Fruit fly (Drosophila melanogaster) whole organism, wandering third instar larva: ENCODE data around the gene CG3942.

Experiments used
- Abd-B ChIP-seq: fragments of >200 bp; optimal IDR thresholded peaks from 2 replicates; lab custom pipeline; 2017; ENCODE audit warnings: missing biosample characterization, missing genetic modification characterization
- CG32264 ChIP-seq: fragments of 200-800 bp; sonication (Bioruptor generic); optimal IDR thresholded peaks from 2 replicates; lab custom pipeline; 2016; ENCODE audit warnings: missing biosample characterization, missing genetic modification characterization
- CG9705 ChIP-seq: fragments of 200-800 bp; sonication (Bioruptor generic); optimal IDR thresholded peaks from 2 replicates; lab custom pipeline; 2018; ENCODE audit warnings: missing biosample characterization, mild to moderate bottlenecking, missing genetic modification characterization
- CrebA ChIP-seq: fragments of 200-800 bp; sonication (Bioruptor generic); optimal IDR thresholded peaks from 2 replicates; lab custom pipeline; 2016; ENCODE audit warnings: missing biosample characterization, mild to moderate bottlenecking, missing genetic modification characterization, borderline replicate concordance
- Dfd ChIP-seq: fragments of >200 bp; optimal IDR thresholded peaks from 2 replicates; lab custom pipeline; 2017; ENCODE audit warnings: missing biosample characterization, missing genetic modification characterization
- Dif ChIP-seq: fragments of 200-275, 200-300 bp; sonication (Bioruptor generic); optimal IDR thresholded peaks from 2 replicates; lab custom pipeline; 2018; ENCODE audit warnings: missing biosample characterization, missing genetic modification characterization; ENCODE audit not compliant: partially characterized antibody
- GATAd ChIP-seq: sonication (Bioruptor generic); optimal IDR thresholded peaks from 2 replicates; lab custom pipeline; 2016; ENCODE audit warnings: missing biosample characterization, missing genetic modification characterization
- HLH106 ChIP-seq: fragments of 200-800 bp; optimal IDR thresholded peaks from 3 replicates; lab custom pipeline; 2019; ENCODE audit warnings: missing biosample characterization, mild to moderate bottlenecking, missing genetic modification characterization, moderate library complexity
- Hnf4 ChIP-seq: fragments of 200-800 bp; sonication (Bioruptor generic); optimal IDR thresholded peaks from 2 replicates; lab custom pipeline; 2016; ENCODE audit warnings: missing biosample characterization, mild to moderate bottlenecking, missing genetic modification characterization
- Hr78 ChIP-seq: fragments of >200 bp; optimal IDR thresholded peaks from 2 replicates; lab custom pipeline; 2017; ENCODE audit warnings: missing biosample characterization, missing genetic modification characterization
- Hr83 ChIP-seq: fragments of 200-300 bp; sonication (Bioruptor generic); optimal IDR thresholded peaks from 2 replicates; lab custom pipeline; 2016; ENCODE audit warnings: missing biosample characterization, mild to moderate bottlenecking, missing genetic modification characterization, moderate library complexity; ENCODE audit not compliant: poor library complexity, severe bottlenecking
- Jra ChIP-seq: sonication (Bioruptor generic); optimal IDR thresholded peaks from 2 replicates; lab custom pipeline; 2016; ENCODE audit warnings: missing biosample characterization, missing genetic modification characterization
- Mio ChIP-seq: sonication (Bioruptor generic); optimal IDR thresholded peaks from 2 replicates; lab custom pipeline; 2016; ENCODE audit warnings: missing biosample characterization, missing genetic modification characterization
- N ChIP-seq: fragments of >200 bp; optimal IDR thresholded peaks from 2 replicates; lab custom pipeline; 2018; ENCODE audit warnings: missing biosample characterization, missing external identifiers, missing genetic modification characterization
- OdsH ChIP-seq: fragments of 200-800 bp; sonication (Bioruptor generic); optimal IDR thresholded peaks from 2 replicates; lab custom pipeline; 2016; ENCODE audit warnings: missing biosample characterization, mild to moderate bottlenecking, missing genetic modification characterization
- Rel ChIP-seq, 2 experiments: fragments of 200-800 bp; sonication (Bioruptor generic) in 1 of 2; optimal IDR thresholded peaks; 2 replicates in 1 of 2; 3 replicates in 1 of 2; lab custom pipeline; 2016 to 2019; ENCODE audit warnings: mild to moderate bottlenecking in 2 of 2, missing biosample characterization in 2 of 2, missing genetic modification characterization in 2 of 2, moderate library complexity in 1 of 2
- Sp1 ChIP-seq: fragments of 200-800 bp; sonication (Bioruptor generic); optimal IDR thresholded peaks from 3 replicates; lab custom pipeline; 2019; ENCODE audit warnings: missing biosample characterization, mild to moderate bottlenecking, missing genetic modification characterization, moderate library complexity
- Vsx2 ChIP-seq: fragments of 200-300, 225-300 bp; sonication (Bioruptor generic); optimal IDR thresholded peaks from 2 replicates; lab custom pipeline; 2018; ENCODE audit warnings: missing biosample characterization, missing genetic modification characterization; ENCODE audit not compliant: partially characterized antibody
- br ChIP-seq: fragments of 200-800 bp; sonication (Bioruptor generic); optimal IDR thresholded peaks from 2 replicates; lab custom pipeline; 2016; ENCODE audit warnings: missing biosample characterization, missing genetic modification characterization
- dl ChIP-seq, 2 experiments: fragments of 175-275, 200-275 bp in 1 of 2; fragments of 200-275 bp in 1 of 2; sonication (Bioruptor generic); optimal IDR thresholded peaks; lab custom pipeline; 2018; ENCODE audit warnings: mild to moderate bottlenecking in 2 of 2, missing biosample characterization in 2 of 2, missing genetic modification characterization in 2 of 2, moderate library complexity in 2 of 2; ENCODE audit not compliant: partially characterized antibody in 2 of 2, insufficient read depth in 1 of 2
- dmrt93B ChIP-seq: fragments of 200-800 bp; sonication (Bioruptor generic); optimal IDR thresholded peaks from 2 replicates; lab custom pipeline; 2018; ENCODE audit warnings: missing biosample characterization, mild to moderate bottlenecking, missing genetic modification characterization
- dsf ChIP-seq: sonication (Bioruptor generic); optimal IDR thresholded peaks from 2 replicates; lab custom pipeline; 2016; ENCODE audit warnings: missing biosample characterization, missing genetic modification characterization, borderline replicate concordance
- ey ChIP-seq: fragments of 200-800 bp; sonication (Bioruptor generic); optimal IDR thresholded peaks from 2 replicates; lab custom pipeline; 2016; ENCODE audit warnings: missing biosample characterization, missing genetic modification characterization
- foxo ChIP-seq, 2 experiments: fragments of 200-800 bp; sonication (Bioruptor generic); optimal IDR thresholded peaks; 2 replicates in 1 of 2; 3 replicates in 1 of 2; lab custom pipeline; 2016 to 2017; ENCODE audit warnings: missing biosample characterization in 2 of 2, missing genetic modification characterization in 2 of 2
- h ChIP-seq: fragments of 200-800 bp; sonication (Bioruptor generic); optimal IDR thresholded peaks from 3 replicates; lab custom pipeline; 2016; ENCODE audit warnings: missing biosample characterization, mild to moderate bottlenecking, missing genetic modification characterization
- jim ChIP-seq: fragments of 175-275, 200-325 bp; sonication (Bioruptor generic); optimal IDR thresholded peaks from 2 replicates; lab custom pipeline; 2016; ENCODE audit warnings: missing biosample characterization, mild to moderate bottlenecking, missing genetic modification characterization
- rgr ChIP-seq: fragments of 200-800 bp; sonication (Bioruptor generic); optimal IDR thresholded peaks from 3 replicates; lab custom pipeline; 2016; ENCODE audit warnings: missing biosample characterization, mild to moderate bottlenecking, missing genetic modification characterization
- sage ChIP-seq: fragments of 200-800 bp; sonication (Bioruptor generic); optimal IDR thresholded peaks from 2 replicates; lab custom pipeline; 2016; ENCODE audit warnings: missing biosample characterization, mild to moderate bottlenecking, missing genetic modification characterization
- sv ChIP-seq: fragments of 200-800 bp; sonication (Bioruptor generic); optimal IDR thresholded peaks from 3 replicates; lab custom pipeline; 2016; ENCODE audit warnings: missing biosample characterization, missing genetic modification characterization
- tai ChIP-seq: sonication (Bioruptor generic); optimal IDR thresholded peaks from 2 replicates; lab custom pipeline; 2016; ENCODE audit warnings: missing biosample characterization, missing genetic modification characterization
- woc ChIP-seq: sonication (Bioruptor generic); optimal IDR thresholded peaks from 2 replicates; lab custom pipeline; 2016; ENCODE audit warnings: missing biosample characterization, mild to moderate bottlenecking, missing genetic modification characterization

CG3942 gene

DNA sequence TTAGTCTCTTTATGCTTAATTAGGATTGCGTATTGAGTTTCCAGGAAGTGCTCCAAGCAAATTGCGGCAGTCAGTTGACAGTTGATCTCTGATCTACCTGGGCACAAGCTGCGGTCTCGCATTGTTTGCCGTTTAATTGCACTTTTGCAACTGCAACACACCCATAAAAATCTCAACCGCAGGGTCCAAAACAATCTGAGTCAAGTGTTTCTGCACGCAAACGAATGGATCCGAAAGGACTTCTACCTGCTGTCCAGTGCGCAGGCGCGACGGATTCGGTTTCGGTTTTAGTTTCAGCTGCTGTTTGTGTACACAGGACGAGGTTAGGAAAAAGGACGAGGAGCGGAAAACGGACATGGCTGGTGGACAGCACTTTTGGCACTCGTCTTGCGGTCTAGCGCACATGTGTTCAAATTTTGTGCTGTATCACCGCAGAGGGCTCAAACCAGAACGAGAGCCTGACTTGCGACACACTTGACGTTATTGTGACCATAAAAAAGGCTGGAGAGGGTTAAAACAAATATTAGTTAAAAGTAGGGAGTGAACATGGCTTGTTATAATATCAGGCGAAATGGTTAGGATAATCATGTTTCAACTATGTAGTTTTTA is 1.4 kb upstream of the CG3942 start:
- TF ChIP-seq br (GFP tag; lab: Kevin White, UChicago): no peak
- no peak for TF ChIP-seq N (GFP tag; lab: Kevin White, UChicago)
- TF ChIP-seq woc (GFP tag; lab: Kevin White, UChicago): no peak
- TF ChIP-seq CG32264: no peak
- no peak for TF ChIP-seq jim (GFP tag; lab: Kevin White, UChicago)
- TF ChIP-seq sv (GFP tag; lab: Kevin White, UChicago): no peak
- no peak for TF ChIP-seq Vsx2 (GFP tag; lab: Kevin White, UChicago)
- TF ChIP-seq OdsH: no peak
- TF ChIP-seq foxo (GFP tag; optimal IDR thresholded peaks at IDR 0.05; lab: Kevin White, UChicago): no peak
- no peak for TF ChIP-seq CrebA (GFP tag; lab: Kevin White, UChicago)
- TF ChIP-seq HLH106 (tag; lab: Kevin White, UChicago): no peak
- no peak for TF ChIP-seq Hr83 (GFP tag; lab: Kevin White, UChicago)
- no peak for TF ChIP-seq tai (GFP tag; lab: Kevin White, UChicago)
- TF ChIP-seq Dfd (GFP tag; lab: Kevin White, UChicago): no peak
- no peak for TF ChIP-seq Jra (GFP tag; lab: Kevin White, UChicago)
- TF ChIP-seq rgr (GFP tag; lab: Kevin White, UChicago): no peak
- TF ChIP-seq Abd-B: no peak

DNA sequence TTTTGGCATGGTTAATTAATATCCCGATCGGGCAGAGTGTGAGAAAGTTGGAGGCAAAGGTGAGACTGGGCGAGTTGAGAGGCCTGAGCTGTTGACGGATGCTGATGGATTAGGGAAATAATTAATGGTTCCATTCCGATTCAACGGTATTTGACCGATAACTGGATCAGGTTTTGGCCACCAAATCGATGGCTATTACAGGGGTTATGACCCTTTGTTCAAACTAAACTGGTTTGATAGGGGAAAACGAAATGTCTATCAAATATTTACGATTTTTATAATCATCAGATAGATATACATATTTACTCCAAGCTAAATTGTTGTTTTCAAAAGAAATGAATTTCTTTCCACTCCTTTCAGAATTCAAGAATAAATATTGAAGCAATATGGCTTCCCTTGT is 4.5 kb downstream of the CG3942 start, which contains the start of the genes CG44037 and svp:
Gene CG44037 (plus strand): TSS at position 301 of the 400 bp plus-strand sequence.
Gene svp (plus strand): TSS at position 301 of the 400 bp plus-strand sequence.
- TF ChIP-seq N (GFP tag; lab: Kevin White, UChicago): no peak
- no peak for TF ChIP-seq ey (GFP tag; lab: Kevin White, UChicago)
- TF ChIP-seq woc (GFP tag; lab: Kevin White, UChicago): no peak
- TF ChIP-seq Dfd (GFP tag; lab: Kevin White, UChicago): no peak
- no peak for TF ChIP-seq sv (GFP tag; lab: Kevin White, UChicago)
- TF ChIP-seq foxo (GFP tag; optimal IDR thresholded peaks at IDR 0.05; lab: Kevin White, UChicago): no peak
- no peak for TF ChIP-seq Hr78 (GFP tag; lab: Kevin White, UChicago)
- TF ChIP-seq CG9705 (GFP tag; lab: Kevin White, UChicago): no peak
- TF ChIP-seq Abd-B: no peak
- TF ChIP-seq dmrt93B: no peak
- TF ChIP-seq Dif (GFP tag; lab: Kevin White, UChicago): no peak
- TF ChIP-seq, all 38 proteins: peak for 0

DNA sequence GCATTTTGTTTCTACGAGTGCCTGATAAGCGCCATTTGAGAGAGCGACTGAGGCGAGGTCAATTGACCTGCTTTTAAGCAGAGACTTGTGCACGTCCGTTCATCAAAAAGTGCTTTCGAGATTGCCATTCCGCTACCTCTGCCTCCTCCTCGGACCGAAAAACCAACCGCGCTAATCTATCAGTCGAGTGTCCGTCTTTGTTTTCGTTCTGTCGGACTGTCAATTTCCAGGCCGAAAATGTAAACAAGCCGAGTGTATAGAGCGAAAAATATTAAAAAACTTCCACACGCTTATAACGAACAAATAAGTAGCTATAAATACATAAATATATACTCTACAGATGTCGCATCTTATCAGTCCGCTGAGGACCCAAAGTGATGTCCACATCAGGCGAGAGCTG is 5.0 kb downstream of the CG3942 start:
- TF ChIP-seq Rel (GFP tag; optimal IDR thresholded peaks at IDR 0.05; lab: Kevin White, UChicago) (no peak), Rel (tag; optimal IDR thresholded peaks at IDR 0.05; lab: Kevin White, UChicago) (peak; percentile 54), br (GFP tag; lab: Kevin White, UChicago) (no peak)
- TF ChIP-seq, all 38 proteins: peak for 1

DNA sequence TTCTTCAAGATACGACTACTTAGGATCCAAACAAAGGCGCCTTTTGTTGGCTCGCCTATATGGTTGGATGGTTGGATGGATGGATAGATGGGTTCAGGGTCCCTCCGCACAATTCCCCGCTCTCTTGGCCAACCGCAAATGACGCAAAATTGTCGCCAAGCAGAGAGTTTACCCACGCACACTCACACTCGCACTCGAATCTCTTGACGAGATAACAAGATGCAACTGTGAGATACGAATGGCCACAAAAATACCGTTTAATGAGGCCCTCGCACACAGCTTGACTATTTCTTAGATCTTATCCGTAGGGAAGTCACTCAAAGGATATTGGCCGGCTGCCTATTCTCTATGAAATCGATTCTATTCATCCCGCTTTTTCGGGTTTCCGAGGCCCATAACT is 5.8 kb downstream of the CG3942 start:
- TF ChIP-seq dsf (GFP tag; lab: Kevin White, UChicago) (no peak), Jra (GFP tag; lab: Kevin White, UChicago) (no peak), Sp1 (GFP tag; lab: Kevin White, UChicago) (no peak), Hr83 (GFP tag; lab: Kevin White, UChicago) (no peak), N (GFP tag; lab: Kevin White, UChicago) (no peak), tai (GFP tag; lab: Kevin White, UChicago) (no peak), Dif (GFP tag; lab: Kevin White, UChicago) (no peak), Rel (GFP tag; optimal IDR thresholded peaks at IDR 0.05; lab: Kevin White, UChicago) (no peak), Rel (tag; optimal IDR thresholded peaks at IDR 0.05; lab: Kevin White, UChicago) (no peak), sv (GFP tag; lab: Kevin White, UChicago) (no peak), Hnf4 (GFP tag; lab: Kevin White, UChicago) (no peak), Mio (GFP tag; lab: Kevin White, UChicago) (no peak), dmrt93B (no peak), woc (GFP tag; lab: Kevin White, UChicago) (no peak), Hr78 (GFP tag; lab: Kevin White, UChicago) (no peak), CG32264 (no peak), Dfd (GFP tag; lab: Kevin White, UChicago) (no peak)
- TF ChIP-seq, all 38 proteins: peak for 0

DNA sequence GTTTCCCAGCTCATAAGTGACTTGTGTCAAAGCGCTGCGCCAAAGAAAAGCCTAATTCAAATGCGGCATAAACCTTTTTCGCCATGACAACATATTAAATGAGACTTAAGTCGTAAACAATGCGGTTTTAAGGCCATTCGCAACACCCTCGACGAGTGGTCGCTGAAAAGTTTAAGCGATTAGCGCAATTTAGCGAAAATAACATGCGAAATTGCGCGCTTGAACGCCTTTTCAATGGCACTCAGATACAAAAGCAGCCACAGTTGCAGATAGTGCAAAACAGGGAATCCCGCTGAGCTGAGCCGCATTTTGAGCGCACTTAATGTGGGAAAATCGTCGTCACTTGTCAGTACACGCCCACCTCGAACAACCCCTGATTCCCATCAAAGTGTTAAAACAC is 6.7 kb downstream of the CG3942 start, which contains the start of gene CG44038:
Gene CG44038 (plus strand): TSS at position 301 of the 400 bp plus-strand sequence.
- no peak for TF ChIP-seq sage (GFP tag; lab: Kevin White, UChicago)
- no peak for TF ChIP-seq dsf (GFP tag; lab: Kevin White, UChicago)
- TF ChIP-seq Jra (GFP tag; lab: Kevin White, UChicago): no peak
- no peak for TF ChIP-seq h (GFP tag; lab: Kevin White, UChicago)
- no peak for TF ChIP-seq Abd-B
- no peak for TF ChIP-seq GATAd (GFP tag; lab: Kevin White, UChicago)
- TF ChIP-seq Sp1 (GFP tag; lab: Kevin White, UChicago): no peak
- no peak for TF ChIP-seq Dif (GFP tag; lab: Kevin White, UChicago)
- no peak for TF ChIP-seq ey (GFP tag; lab: Kevin White, UChicago)
- no peak for TF ChIP-seq Hnf4 (GFP tag; lab: Kevin White, UChicago)
- TF ChIP-seq dl (GFP tag; optimal IDR thresholded peaks at IDR 0.05; lab: Kevin White, UChicago; ENCODE audit: insufficient read depth in 1 of 2, partially characterized antibody in 2 of 2): no peak
- no peak for TF ChIP-seq tai (GFP tag; lab: Kevin White, UChicago)
- no peak for TF ChIP-seq Hr78 (GFP tag; lab: Kevin White, UChicago)
- no peak for TF ChIP-seq N (GFP tag; lab: Kevin White, UChicago)
- TF ChIP-seq foxo (GFP tag; optimal IDR thresholded peaks at IDR 0.05; lab: Kevin White, UChicago): no peak
